Worm (Caenorhabditis elegans): Measurements from ENCODE around the gene grl-3.

- no peak for TF ChIP-seq egl-27 (tag; optimal IDR thresholded peaks at IDR 0.05)
- TF ChIP-seq R02D3.7 (tag; optimal IDR thresholded peaks at IDR 0.05): no peak
Measured at ce11 chrV:11446297-11446696, 35.0 kb downstream of the grl-3 start, which contains the start of gene mig-17.

Measured in whole organism, L3 larva.